Fruit fly (Drosophila melanogaster): ENCODE results near the gene shakB.
A peak's percentile ranks its signal among the peaks of the same experiment; 100 is the strongest.

The shakB gene

dm6 chrX:20781120-20781519 is 145.7 kb downstream of the shakB start, which contains the start of gene CG32507:
Gene CG32507 (minus strand): TSS chrX:20781220.
- no peak for TF ChIP-seq pan (optimal IDR thresholded peaks at IDR 0.05)
- TF ChIP-seq sv (GFP tag; optimal IDR thresholded peaks at IDR 0.05), result no peak
- no peak for TF ChIP-seq Sp1 (GFP tag; optimal IDR thresholded peaks at IDR 0.05)
- no peak for TF ChIP-seq Hr83 (GFP tag; optimal IDR thresholded peaks at IDR 0.05; ENCODE audit: poor library complexity, severe bottlenecking)
- TF ChIP-seq N (GFP tag; optimal IDR thresholded peaks at IDR 0.05), result no peak
- TF ChIP-seq psq (GFP tag; optimal IDR thresholded peaks at IDR 0.05), result no peak
- TF ChIP-seq Abd-B (GFP tag; optimal IDR thresholded peaks at IDR 0.05), result no peak
- no peak for TF ChIP-seq CG32264 (GFP tag; optimal IDR thresholded peaks at IDR 0.05)
- TF ChIP-seq GATAd (GFP tag; optimal IDR thresholded peaks at IDR 0.05), result no peak
- no peak for TF ChIP-seq OdsH (GFP tag; optimal IDR thresholded peaks at IDR 0.05)
- TF ChIP-seq Myc (optimal IDR thresholded peaks at IDR 0.05), result no peak
- no peak for TF ChIP-seq dsf (GFP tag; optimal IDR thresholded peaks at IDR 0.05; ENCODE audit: borderline replicate concordance)
- TF ChIP-seq h (GFP tag; optimal IDR thresholded peaks at IDR 0.05), result no peak

dm6 chrX:20776281-20776680 is 150.6 kb downstream of the shakB start:
- TF ChIP-seq Hr78 (GFP tag; optimal IDR thresholded peaks at IDR 0.05), result no peak
- TF ChIP-seq Sp1 (GFP tag; optimal IDR thresholded peaks at IDR 0.05), result no peak
- TF ChIP-seq sage (GFP tag; optimal IDR thresholded peaks at IDR 0.05), result no peak
- no peak for TF ChIP-seq dmrt93B (GFP tag; optimal IDR thresholded peaks at IDR 0.05)
- TF ChIP-seq Mio (GFP tag; optimal IDR thresholded peaks at IDR 0.05), result no peak
- no peak for TF ChIP-seq Dfd (GFP tag; optimal IDR thresholded peaks at IDR 0.05)
- TF ChIP-seq foxo (GFP tag; optimal IDR thresholded peaks at IDR 0.05), result no peak
- TF ChIP-seq pan (optimal IDR thresholded peaks at IDR 0.05), result no peak
- TF ChIP-seq CG32264 (GFP tag; optimal IDR thresholded peaks at IDR 0.05), result no peak
- TF ChIP-seq Hr83 (GFP tag; optimal IDR thresholded peaks at IDR 0.05; ENCODE audit: poor library complexity, severe bottlenecking), result no peak
- no peak for TF ChIP-seq Myc (optimal IDR thresholded peaks at IDR 0.05)
- TF ChIP-seq usp (GFP tag; optimal IDR thresholded peaks at IDR 0.05), result no peak
- no peak for TF ChIP-seq psq (GFP tag; optimal IDR thresholded peaks at IDR 0.05)
- TF ChIP-seq fru (GFP tag; optimal IDR thresholded peaks at IDR 0.05), result no peak
- no peak for TF ChIP-seq lola (GFP tag; optimal IDR thresholded peaks at IDR 0.05)
- TF ChIP-seq dl (GFP tag; optimal IDR thresholded peaks at IDR 0.05; ENCODE audit: insufficient read depth in 1 of 2, partially characterized antibody in 2 of 2), result no peak
- TF ChIP-seq Dif (GFP tag; optimal IDR thresholded peaks at IDR 0.05; ENCODE audit: partially characterized antibody), result no peak
- no peak for TF ChIP-seq Rel (GFP tag; optimal IDR thresholded peaks at IDR 0.05)
- TF ChIP-seq Rel (tag; optimal IDR thresholded peaks at IDR 0.05), result no peak

dm6 chrX:20760444-20760843 is 166.4 kb downstream of the shakB start:
- TF ChIP-seq lola (GFP tag; optimal IDR thresholded peaks at IDR 0.05) (no peak), HLH106 (tag; optimal IDR thresholded peaks at IDR 0.05) (peak; percentile 48), Dif (GFP tag; optimal IDR thresholded peaks at IDR 0.05; ENCODE audit: partially characterized antibody) (no peak), sage (GFP tag; optimal IDR thresholded peaks at IDR 0.05) (no peak), pan (optimal IDR thresholded peaks at IDR 0.05) (no peak), N (GFP tag; optimal IDR thresholded peaks at IDR 0.05) (no peak), Rel (GFP tag; optimal IDR thresholded peaks at IDR 0.05) (no peak), Rel (tag; optimal IDR thresholded peaks at IDR 0.05) (no peak), tai (GFP tag; optimal IDR thresholded peaks at IDR 0.05) (peak; percentile 64), Myc (optimal IDR thresholded peaks at IDR 0.05) (peak; percentile 79), dmrt93B (GFP tag; optimal IDR thresholded peaks at IDR 0.05) (peak; percentile 10), CG9705 (GFP tag; optimal IDR thresholded peaks at IDR 0.05) (peak; percentile 35), br (GFP tag; optimal IDR thresholded peaks at IDR 0.05) (peak; percentile 46), brk (GFP tag; optimal IDR thresholded peaks at IDR 0.05) (no peak), sv (GFP tag; optimal IDR thresholded peaks at IDR 0.05) (peak; percentile 59), Dfd (GFP tag; optimal IDR thresholded peaks at IDR 0.05) (no peak), Hr83 (GFP tag; optimal IDR thresholded peaks at IDR 0.05; ENCODE audit: poor library complexity, severe bottlenecking) (peak; percentile 66), Jra (GFP tag; optimal IDR thresholded peaks at IDR 0.05) (peak; percentile 31), CrebA (GFP tag; optimal IDR thresholded peaks at IDR 0.05; ENCODE audit: borderline replicate concordance) (no peak), Vsx2 (GFP tag; optimal IDR thresholded peaks at IDR 0.05; ENCODE audit: partially characterized antibody) (no peak), Sp1 (GFP tag; optimal IDR thresholded peaks at IDR 0.05) (no peak), CG32264 (GFP tag; optimal IDR thresholded peaks at IDR 0.05) (no peak), psq (GFP tag; optimal IDR thresholded peaks at IDR 0.05) (peak; percentile 48), Hnf4 (GFP tag; optimal IDR thresholded peaks at IDR 0.05) (peak; percentile 49), jim (GFP tag; optimal IDR thresholded peaks at IDR 0.05) (no peak), Mio (GFP tag; optimal IDR thresholded peaks at IDR 0.05) (no peak), Abd-B (GFP tag; optimal IDR thresholded peaks at IDR 0.05) (no peak), rgr (GFP tag; optimal IDR thresholded peaks at IDR 0.05) (peak; percentile 59), foxo (GFP tag; optimal IDR thresholded peaks at IDR 0.05) (peak in 1 of 2 experiments; percentile 31), GATAd (GFP tag; optimal IDR thresholded peaks at IDR 0.05) (no peak), woc (GFP tag; optimal IDR thresholded peaks at IDR 0.05) (no peak), OdsH (GFP tag; optimal IDR thresholded peaks at IDR 0.05) (peak; percentile 58), fru (GFP tag; optimal IDR thresholded peaks at IDR 0.05) (peak; percentile 1), usp (GFP tag; optimal IDR thresholded peaks at IDR 0.05) (no peak), h (GFP tag; optimal IDR thresholded peaks at IDR 0.05) (peak; percentile 46), Hr78 (GFP tag; optimal IDR thresholded peaks at IDR 0.05) (no peak), ey (GFP tag; optimal IDR thresholded peaks at IDR 0.05) (peak; percentile 47), dl (GFP tag; optimal IDR thresholded peaks at IDR 0.05; ENCODE audit: insufficient read depth in 1 of 2, partially characterized antibody in 2 of 2) (no peak), dsf (GFP tag; optimal IDR thresholded peaks at IDR 0.05; ENCODE audit: borderline replicate concordance) (no peak)

All from whole organism, wandering third instar larva.